Worm (Caenorhabditis elegans) whole organism, midembryonic: ENCODE data around the gene frpr-7.
"Not testable (repeated sequence)": the region's sequence is repeated elsewhere in the genome, so short reads cannot be mapped to it uniquely, and the experiment has no call there.

Experiments
- T22C8.4 ChIP-seq: fragments of 200-800 bp; sonication (Bioruptor generic); IDR thresholded peaks from 2 replicates; pipeline ENCODE4 v1.3.6; 2022; ENCODE audit warnings: missing genetic modification characterization, missing compliant biosample characterization
- cog-1 ChIP-seq: sonication (generic microtip); optimal IDR thresholded peaks from 2 replicates; lab custom pipeline; 2016; ENCODE audit warnings: missing genetic modification characterization, missing compliant biosample characterization
- flt-1 ChIP-seq: fragments of 200-800 bp; sonication (Bioruptor generic); IDR thresholded peaks from 2 replicates; pipeline ENCODE4 v1.3.6; 2022; ENCODE audit warnings: missing genetic modification characterization, missing compliant biosample characterization
- klf-2 ChIP-seq: fragments of 200-800 bp; sonication (Bioruptor generic); conservative IDR thresholded peaks from 2 replicates; pipeline ENCODE4 v1.3.6; 2022; ENCODE audit warnings: missing genetic modification reagents, missing genetic modification characterization, missing compliant biosample characterization
- med-1 ChIP-seq: sonication (generic microtip); optimal IDR thresholded peaks from 2 replicates; lab custom pipeline; 2017; ENCODE audit warnings: missing genetic modification characterization, mild to moderate bottlenecking, missing compliant biosample characterization, antibody characterized with exemption, missing genetic modification reagents; ENCODE audit not compliant: insufficient read depth
- ref-1 ChIP-seq: fragments of 200-800 bp; sonication (Bioruptor generic); conservative IDR thresholded peaks from 2 replicates; pipeline ENCODE4 v1.3.6; 2022; ENCODE audit warnings: missing genetic modification reagents, missing genetic modification characterization, missing compliant biosample characterization
- tab-1 ChIP-seq: fragments of 200-800 bp; sonication (Bioruptor generic); IDR thresholded peaks from 2 replicates; pipeline ENCODE4 v1.3.6; 2022; ENCODE audit warnings: missing genetic modification characterization, missing compliant biosample characterization
- ztf-23 ChIP-seq: fragments of 200-800 bp; sonication (Bioruptor generic); IDR thresholded peaks from 2 replicates; pipeline ENCODE4 v1.3.6; 2022; ENCODE audit warnings: missing genetic modification reagents, missing genetic modification characterization, missing compliant biosample characterization
- ztf-29 ChIP-seq: fragments of 200-800 bp; sonication (Bioruptor generic); IDR thresholded peaks from 2 replicates; pipeline ENCODE4 v1.3.6; 2022; ENCODE audit warnings: missing genetic modification reagents, missing genetic modification characterization, missing compliant biosample characterization

frpr-7 gene

DNA sequence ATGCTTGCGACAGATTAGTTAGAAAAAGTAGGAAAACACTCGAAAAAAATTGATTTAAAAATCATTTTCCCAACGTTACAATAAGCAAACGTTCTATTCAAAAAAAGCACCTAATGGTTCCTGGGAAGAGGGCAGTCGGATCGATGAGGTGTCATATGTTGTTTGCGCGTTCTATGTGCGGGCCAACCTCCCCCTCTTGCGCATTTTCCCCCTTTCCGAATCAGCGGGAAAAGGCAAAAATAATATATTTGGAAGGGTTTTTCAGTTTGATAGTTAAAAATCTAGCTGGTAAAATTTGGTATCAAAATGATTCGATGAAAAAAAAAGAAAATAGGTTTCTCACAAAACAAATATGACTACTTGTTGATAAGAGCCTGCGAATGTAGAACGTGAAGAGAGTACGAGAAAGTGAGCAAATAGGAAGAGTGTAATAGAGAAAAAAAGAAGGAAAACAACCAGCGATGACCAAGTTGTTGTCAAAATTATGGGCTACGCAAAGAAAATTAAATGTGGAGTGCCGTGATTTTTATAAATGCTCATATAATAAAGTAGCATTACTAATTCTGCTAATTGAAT lies 30.8 kb upstream of the frpr-7 start:
- 0 out of 2 replicates have a peak, but pooled peaks have one; percentile 28 for TF ChIP-seq T22C8.4 (GFP tag; lab: Robert Waterston, UW)
- TF ChIP-seq cog-1 (tag; lab: Kevin White, UChicago), result peak; percentile 51
- TF ChIP-seq med-1, result no peak

- no peak for TF ChIP-seq flt-1 (GFP tag; lab: Robert Waterston, UW)
- no peak for TF ChIP-seq T22C8.4 (GFP tag; lab: Robert Waterston, UW)
- no peak for TF ChIP-seq ztf-29 (GFP tag; lab: Robert Waterston, UW)
- no peak for TF ChIP-seq klf-2 (GFP tag; lab: Robert Waterston, UW)
- no peak for TF ChIP-seq ztf-23 (GFP tag; lab: Robert Waterston, UW)
- TF ChIP-seq tab-1 (GFP tag; lab: Robert Waterston, UW), result no peak
- no peak for TF ChIP-seq ref-1
- no peak for TF ChIP-seq cog-1 (tag; lab: Kevin White, UChicago)
- no peak for TF ChIP-seq med-1
Measured at ce11 chrX:17609948-17610347, 30.3 kb upstream of the frpr-7 start, which contains the start of gene C16H3.3. Gene C16H3.3 (minus strand): TSS chrX:17610048.

ce11 chrX:17601345-17601744 lies 21.7 kb upstream of the frpr-7 start:
- TF ChIP-seq flt-1 (GFP tag; lab: Robert Waterston, UW) (no peak), ztf-29 (GFP tag; lab: Robert Waterston, UW) (no peak), T22C8.4 (GFP tag; lab: Robert Waterston, UW) (no peak)

ce11 chrX:17600139-17600538 lies 20.5 kb upstream of the frpr-7 start, which contains the start of gene lec-9:
Gene lec-9 (plus strand): TSS chrX:17600487.
- TF ChIP-seq ztf-23 (GFP tag; lab: Robert Waterston, UW), result no peak
- TF ChIP-seq tab-1 (GFP tag; lab: Robert Waterston, UW), result no peak
- no peak for TF ChIP-seq flt-1 (GFP tag; lab: Robert Waterston, UW)

ce11 chrX:17598712-17599111 lies 19.0 kb upstream of the frpr-7 start:
- TF ChIP-seq med-1, result no peak
- TF ChIP-seq tab-1 (GFP tag; lab: Robert Waterston, UW), result no peak
- TF ChIP-seq cog-1 (tag; lab: Kevin White, UChicago), result no peak
- no peak for TF ChIP-seq flt-1 (GFP tag; lab: Robert Waterston, UW)
- TF ChIP-seq ztf-29 (GFP tag; lab: Robert Waterston, UW), result no peak
- TF ChIP-seq klf-2 (GFP tag; lab: Robert Waterston, UW), result no peak
- TF ChIP-seq ref-1, result no peak
- TF ChIP-seq T22C8.4 (GFP tag; lab: Robert Waterston, UW), result no peak
- no peak for TF ChIP-seq ztf-23 (GFP tag; lab: Robert Waterston, UW)

DNA sequence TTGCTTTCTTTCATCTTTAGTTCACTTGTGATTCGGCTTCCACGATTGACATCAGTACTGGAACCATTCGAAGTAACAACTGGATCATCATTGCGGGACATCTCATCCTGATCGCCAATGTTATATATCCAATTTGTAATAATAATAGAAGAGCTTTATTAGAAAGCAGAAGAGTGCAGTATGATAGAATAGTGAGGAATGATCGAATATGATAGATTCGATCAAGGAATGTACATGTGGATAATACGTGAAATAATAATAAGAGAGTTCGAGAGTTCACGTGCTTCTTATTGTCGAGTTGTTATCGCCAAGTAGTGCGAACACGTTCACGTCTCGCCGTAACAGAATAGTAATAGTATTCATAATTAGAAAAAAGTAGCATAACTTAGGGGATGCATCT lies 668 bp downstream of the frpr-7 start, which contains the start of gene F39B3.3:
Gene F39B3.3, minus strand, starts transcription at position 101 of the 400 bp plus-strand sequence.
- not testable (repeated sequence) for TF ChIP-seq ztf-23 (GFP tag; lab: Robert Waterston, UW); cog-1 (tag; lab: Kevin White, UChicago); tab-1 (GFP tag; lab: Robert Waterston, UW)

ce11 chrX:17567378-17567777 lies 12.3 kb downstream of the frpr-7 start, which contains the start of gene F39B3.7:
Gene F39B3.7 (minus strand): TSS chrX:17567478.
- TF ChIP-seq tab-1 (GFP tag; lab: Robert Waterston, UW) (no peak), ref-1 (no peak)

DNA sequence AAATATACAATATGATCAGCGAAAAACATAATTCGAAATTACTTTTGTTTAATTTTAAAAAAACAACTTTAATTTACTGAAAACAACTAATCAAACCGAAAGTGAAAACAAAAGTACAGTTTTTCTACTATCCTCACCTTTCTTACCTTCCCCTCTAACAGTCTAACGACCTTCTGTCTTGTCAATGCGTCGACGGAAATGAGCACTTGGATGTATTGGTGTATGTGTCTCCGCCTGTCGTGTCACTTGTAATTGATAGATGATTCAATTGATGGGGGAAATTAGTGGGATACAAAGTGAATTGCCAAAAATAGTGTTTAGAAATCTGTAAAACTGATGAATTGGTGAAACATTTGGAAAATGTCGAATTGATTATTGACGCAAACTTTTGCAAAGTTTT lies 16.3 kb downstream of the frpr-7 start, which contains the start of gene F31A3.5:
Gene F31A3.5, minus strand, starts transcription at position 200 of the 400 bp plus-strand sequence.
- TF ChIP-seq tab-1 (GFP tag; lab: Robert Waterston, UW) (no peak), cog-1 (tag; lab: Kevin White, UChicago) (no peak), klf-2 (GFP tag; lab: Robert Waterston, UW) (no peak), flt-1 (GFP tag; lab: Robert Waterston, UW) (no peak), med-1 (no peak), T22C8.4 (GFP tag; lab: Robert Waterston, UW) (no peak), ref-1 (no peak), ztf-29 (GFP tag; lab: Robert Waterston, UW) (no peak), ztf-23 (GFP tag; lab: Robert Waterston, UW) (no peak)

DNA sequence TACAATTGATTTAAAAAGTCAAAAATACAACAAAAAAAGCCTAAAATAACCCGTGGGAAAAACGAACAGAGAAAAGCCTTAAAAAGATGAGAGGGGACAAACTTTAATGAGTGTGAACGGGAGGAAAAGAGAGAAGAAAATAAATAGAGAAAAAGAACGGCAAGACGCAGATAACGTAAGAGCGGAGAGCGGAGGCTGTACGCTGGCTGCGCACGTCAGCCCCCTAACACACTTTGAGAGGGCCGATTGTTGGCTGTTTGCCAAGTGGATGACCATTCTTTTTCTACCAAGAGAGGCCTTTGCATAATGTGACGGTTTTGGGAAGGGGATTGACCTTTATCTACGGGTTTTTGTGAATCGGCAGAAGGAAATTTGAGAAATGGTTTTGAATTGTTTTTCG lies 17.5 kb downstream of the frpr-7 start:
- TF ChIP-seq tab-1 (GFP tag; lab: Robert Waterston, UW) (0 out of 2 replicates have a peak, but pooled peaks have one; percentile 11), cog-1 (tag; lab: Kevin White, UChicago) (no peak), med-1 (no peak)

DNA sequence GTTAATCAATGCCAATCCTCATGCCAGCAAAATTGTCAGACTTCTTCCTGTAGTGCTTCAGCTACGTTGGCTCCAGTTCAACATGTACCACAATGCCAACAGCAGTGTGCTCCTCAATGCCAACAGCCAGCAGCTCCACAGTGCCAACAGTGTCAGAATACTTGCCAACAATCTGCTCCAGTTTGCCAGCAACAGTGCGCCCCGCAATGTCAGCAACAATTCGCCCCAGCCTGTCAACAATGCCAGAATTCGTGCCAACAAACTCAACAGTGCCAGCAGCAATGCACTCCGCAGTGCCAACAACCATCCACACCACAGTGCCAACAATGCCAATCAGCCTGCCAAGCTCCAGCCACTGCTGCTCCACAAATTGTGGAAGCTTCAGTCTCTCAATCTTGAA lies 25.9 kb downstream of the frpr-7 start:
- TF ChIP-seq tab-1 (GFP tag; lab: Robert Waterston, UW) (no peak), ref-1 (no peak), med-1 (no peak), ztf-29 (GFP tag; lab: Robert Waterston, UW) (no peak), cog-1 (tag; lab: Kevin White, UChicago) (no peak), flt-1 (GFP tag; lab: Robert Waterston, UW) (no peak), T22C8.4 (GFP tag; lab: Robert Waterston, UW) (no peak)

DNA sequence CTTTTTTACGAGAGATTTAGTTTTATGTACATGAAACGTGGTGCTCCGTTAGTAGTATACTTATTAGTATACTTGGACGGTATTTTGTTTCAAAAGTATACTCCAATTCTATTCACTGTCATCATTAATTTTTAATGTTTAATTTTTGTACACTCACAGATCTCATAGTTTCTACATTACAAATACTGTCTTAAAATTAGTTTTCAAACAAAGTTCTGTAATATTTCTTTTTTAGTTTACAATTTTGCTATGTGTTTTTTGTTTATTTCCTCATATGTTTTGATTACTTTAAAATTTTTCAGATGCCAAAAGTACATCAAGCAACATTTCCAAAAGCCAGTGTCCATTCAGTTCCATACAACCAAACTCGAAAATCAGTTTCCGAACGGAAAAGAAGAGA lies 28.9 kb downstream of the frpr-7 start, which contains the start of gene hlh-28:
Gene hlh-28, plus strand, starts transcription at position 301 of the 400 bp plus-strand sequence.
- TF ChIP-seq ztf-29 (GFP tag; lab: Robert Waterston, UW); cog-1 (tag; lab: Kevin White, UChicago); T22C8.4 (GFP tag; lab: Robert Waterston, UW): not testable (repeated sequence)
